Fruit fly (Drosophila melanogaster) whole organism, embryonic: ENCODE data around the gene CG14232.

Source experiments
- Atf6 ChIP-seq: fragments of 200-800 bp; sonication (Bioruptor generic); IDR thresholded peaks from 2 replicates; pipeline ENCODE4 v1.3.6; 2022; ENCODE audit warnings: missing biosample characterization, missing genetic modification characterization
- BtbVII ChIP-seq: fragments of 200-800 bp; sonication (Bioruptor generic); optimal IDR thresholded peaks from 3 replicates; lab custom pipeline; 2017; ENCODE audit warnings: missing biosample characterization, mild to moderate bottlenecking, missing genetic modification characterization
- CG1024 ChIP-seq: fragments of 200-800 bp; sonication (Bioruptor generic); IDR thresholded peaks from 2 replicates; pipeline ENCODE4 v1.3.6; 2022; ENCODE audit warnings: missing biosample characterization, missing genetic modification characterization
- CG11695 ChIP-seq: fragments of 200-800 bp; sonication (Bioruptor generic); IDR thresholded peaks from 3 replicates; pipeline ENCODE4 v1.3.6; 2022; ENCODE audit warnings: missing biosample characterization, missing genetic modification characterization
- CG12104 ChIP-seq: fragments of 200-800 bp; sonication (Bioruptor generic); optimal IDR thresholded peaks from 3 replicates; lab custom pipeline; 2016; ENCODE audit warnings: missing biosample characterization, missing genetic modification characterization
- CG12744 ChIP-seq: fragments of 200-800 bp; sonication (Bioruptor generic); optimal IDR thresholded peaks from 2 replicates; lab custom pipeline; 2016; ENCODE audit warnings: missing biosample characterization, missing genetic modification characterization
- CG14050 ChIP-seq: fragments of 200-800 bp; sonication (Bioruptor generic); IDR thresholded peaks from 3 replicates; pipeline ENCODE4 v1.3.6; 2022; ENCODE audit warnings: missing biosample characterization, missing genetic modification characterization
- CG14710 ChIP-seq: fragments of 200-800 bp; sonication (Bioruptor generic); optimal IDR thresholded peaks from 3 replicates; lab custom pipeline; 2019; ENCODE audit warnings: missing biosample characterization, mild to moderate bottlenecking, missing genetic modification characterization, moderate library complexity
- CG15479 ChIP-seq: fragments of 200-800 bp; sonication (Bioruptor generic); optimal IDR thresholded peaks from 3 replicates; lab custom pipeline; 2019; ENCODE audit warnings: missing biosample characterization, mild to moderate bottlenecking, missing genetic modification characterization, moderate library complexity
- CG15514 ChIP-seq: fragments of 200-800 bp; sonication (Bioruptor generic); optimal IDR thresholded peaks from 3 replicates; lab custom pipeline; 2017; ENCODE audit warnings: missing biosample characterization, missing genetic modification characterization, mild to moderate bottlenecking, moderate library complexity, missing genetic modification reagents
- CG17328 ChIP-seq: fragments of 200-800 bp; sonication (Bioruptor generic); IDR thresholded peaks from 2 replicates; pipeline ENCODE4 v1.3.6; 2022; ENCODE audit warnings: missing biosample characterization, missing genetic modification characterization
- CG17361 ChIP-seq: fragments of 200-800 bp; sonication (Bioruptor generic); IDR thresholded peaks from 3 replicates; pipeline ENCODE4 v1.3.6; 2022; ENCODE audit warnings: missing biosample characterization, missing genetic modification characterization
- CG1792 ChIP-seq: fragments of 200-800 bp; sonication (Bioruptor generic); optimal IDR thresholded peaks from 2 replicates; lab custom pipeline; 2016; ENCODE audit warnings: missing biosample characterization, missing genetic modification characterization
- CG2129 ChIP-seq: fragments of 200-800 bp; sonication (Bioruptor generic); IDR thresholded peaks from 2 replicates; pipeline ENCODE4 v1.3.6; 2022; ENCODE audit warnings: missing biosample characterization, missing genetic modification characterization; ENCODE audit not compliant: partially characterized antibody
- CG2889 ChIP-seq: fragments of 200-800 bp; sonication (Bioruptor generic); IDR thresholded peaks from 3 replicates; pipeline ENCODE4 v1.3.6; 2022; ENCODE audit warnings: missing biosample characterization, missing genetic modification characterization
- CG34422 ChIP-seq: fragments of 200-800 bp; sonication (Bioruptor generic); IDR thresholded peaks from 3 replicates; pipeline ENCODE4 v1.3.6; 2022; ENCODE audit warnings: missing biosample characterization, missing genetic modification characterization
- CG4707 ChIP-seq: fragments of 200-800 bp; sonication (Bioruptor generic); optimal IDR thresholded peaks from 2 replicates; lab custom pipeline; 2018; ENCODE audit warnings: missing biosample characterization, mild to moderate bottlenecking, missing genetic modification characterization, moderate library complexity
- D ChIP-seq, 2 experiments: fragments of 200-800 bp in 1 of 2; fragments of >200 bp in 1 of 2; sonication (Bioruptor generic) in 1 of 2; optimal IDR thresholded peaks; 2 replicates in 1 of 2; 3 replicates in 1 of 2; lab custom pipeline; 2017; ENCODE audit warnings: mild to moderate bottlenecking in 1 of 2, missing biosample characterization in 1 of 2, missing genetic modification characterization in 1 of 2, missing genetic modification reagents in 1 of 2
- Eip74EF ChIP-seq, 2 experiments: fragments of 200-800 bp in 1 of 2; fragments of >200 bp in 1 of 2; sonication (Bioruptor generic) in 1 of 2; optimal IDR thresholded peaks; 2 replicates each; lab custom pipeline; 2017 to 2019; ENCODE audit warnings: missing biosample characterization in 2 of 2, missing genetic modification characterization in 2 of 2, mild to moderate bottlenecking in 1 of 2, moderate library complexity in 1 of 2
- HmgZ ChIP-seq: fragments of 200-800 bp; sonication (Bioruptor generic); optimal IDR thresholded peaks from 2 replicates; lab custom pipeline; 2018; ENCODE audit warnings: missing biosample characterization, mild to moderate bottlenecking, missing genetic modification characterization
- Hmr ChIP-seq: fragments of 200-800 bp; sonication (Bioruptor generic); optimal IDR thresholded peaks from 3 replicates; lab custom pipeline; 2017; ENCODE audit warnings: mild to moderate bottlenecking, missing biosample characterization, missing genetic modification reagents, missing genetic modification characterization
- Mrtf ChIP-seq: fragments of 200-800 bp; sonication (Bioruptor generic); IDR thresholded peaks from 3 replicates; pipeline ENCODE4 v1.3.6; 2022; ENCODE audit warnings: missing biosample characterization, missing genetic modification characterization
- Oaz ChIP-seq: fragments of 200-800 bp; sonication (Bioruptor generic); IDR thresholded peaks from 2 replicates; pipeline ENCODE4 v1.3.6; 2022; ENCODE audit warnings: missing biosample characterization, missing genetic modification characterization
- Opbp ChIP-seq: fragments of 200-800 bp; sonication (Bioruptor generic); IDR thresholded peaks from 3 replicates; pipeline ENCODE4 v1.3.6; 2022; ENCODE audit warnings: missing biosample characterization, missing genetic modification characterization; ENCODE audit not compliant: partially characterized antibody
- Sox100B ChIP-seq: fragments of 200-800 bp; sonication (Bioruptor generic); optimal IDR thresholded peaks from 3 replicates; lab custom pipeline; 2018; ENCODE audit warnings: missing biosample characterization, mild to moderate bottlenecking, missing genetic modification characterization
- Sox102F ChIP-seq: fragments of 200-800 bp; sonication (Bioruptor generic); optimal IDR thresholded peaks from 2 replicates; lab custom pipeline; 2018; ENCODE audit warnings: missing biosample characterization, mild to moderate bottlenecking, missing genetic modification characterization, moderate library complexity
- ara ChIP-seq: fragments of 200-800 bp; sonication (Bioruptor generic); IDR thresholded peaks from 2 replicates; pipeline ENCODE4 v1.3.6; 2022; ENCODE audit warnings: missing biosample characterization, missing genetic modification characterization
- az2 ChIP-seq: fragments of 200-800 bp; sonication (Bioruptor generic); optimal IDR thresholded peaks from 3 replicates; lab custom pipeline; 2016; ENCODE audit warnings: missing biosample characterization, missing genetic modification characterization
- crol ChIP-seq: fragments of 200-800 bp; sonication (Bioruptor generic); IDR thresholded peaks from 2 replicates; pipeline ENCODE4 v1.3.6; 2022; ENCODE audit warnings: missing biosample characterization, missing genetic modification characterization
- da ChIP-seq: fragments of 200-800 bp; sonication (Bioruptor generic); optimal IDR thresholded peaks from 2 replicates; lab custom pipeline; 2016; ENCODE audit warnings: missing biosample characterization, missing genetic modification characterization
- danr ChIP-seq: fragments of 200-800 bp; sonication (Bioruptor generic); IDR thresholded peaks from 2 replicates; pipeline ENCODE4 v1.3.6; 2022; ENCODE audit warnings: missing biosample characterization, missing genetic modification characterization
- dati ChIP-seq: fragments of 200-800 bp; sonication (Bioruptor generic); IDR thresholded peaks from 2 replicates; pipeline ENCODE4 v1.3.6; 2022; ENCODE audit warnings: missing biosample characterization, missing genetic modification characterization
- fru ChIP-seq: fragments of >200 bp; optimal IDR thresholded peaks from 2 replicates; lab custom pipeline; 2017
- jigr1 ChIP-seq: fragments of 200-800 bp; sonication (Bioruptor generic); IDR thresholded peaks from 3 replicates; pipeline ENCODE4 v1.3.6; 2022; ENCODE audit warnings: missing biosample characterization, missing genetic modification characterization
- jing ChIP-seq: fragments of 200-800 bp; sonication (Bioruptor generic); optimal IDR thresholded peaks from 2 replicates; lab custom pipeline; 2018; ENCODE audit warnings: missing biosample characterization, mild to moderate bottlenecking, missing genetic modification characterization
- knrl ChIP-seq: fragments of 200-800 bp; sonication (Bioruptor generic); IDR thresholded peaks from 3 replicates; pipeline ENCODE4 v1.3.6; 2022; ENCODE audit warnings: missing biosample characterization, missing genetic modification characterization; ENCODE audit not compliant: partially characterized antibody
- lov ChIP-seq, 2 experiments: fragments of 200-800 bp in 1 of 2; fragments of >200 bp in 1 of 2; sonication (Bioruptor generic) in 1 of 2; IDR thresholded peaks in 1 of 2; optimal IDR thresholded peaks in 1 of 2; 2 replicates in 1 of 2; 3 replicates in 1 of 2; pipeline versions ENCODE4 v1.3.6 to Lab custom; 2017 to 2022; ENCODE audit warnings: missing biosample characterization in 1 of 2, missing genetic modification characterization in 1 of 2
- luna ChIP-seq: fragments of 200-800 bp; sonication (Bioruptor generic); optimal IDR thresholded peaks from 2 replicates; lab custom pipeline; 2016; ENCODE audit warnings: missing biosample characterization, missing genetic modification characterization
- mam ChIP-seq: fragments of 200-800 bp; sonication (Bioruptor generic); optimal IDR thresholded peaks from 3 replicates; lab custom pipeline; 2016; ENCODE audit warnings: missing biosample characterization, missing genetic modification characterization
- nau ChIP-seq: fragments of 200-800 bp; sonication (Bioruptor generic); optimal IDR thresholded peaks from 3 replicates; lab custom pipeline; 2017; ENCODE audit warnings: missing biosample characterization, mild to moderate bottlenecking, missing genetic modification characterization, missing genetic modification reagents
- psq ChIP-seq: fragments of 200-800 bp; sonication (Bioruptor generic); optimal IDR thresholded peaks from 2 replicates; lab custom pipeline; 2017; ENCODE audit warnings: missing biosample characterization, missing genetic modification characterization
- pzg ChIP-seq: fragments of 200-800 bp; sonication (Bioruptor generic); optimal IDR thresholded peaks from 3 replicates; lab custom pipeline; 2018; ENCODE audit warnings: missing biosample characterization, mild to moderate bottlenecking, missing genetic modification characterization, moderate library complexity
- ranshi ChIP-seq: fragments of 200-800 bp; sonication (Bioruptor generic); IDR thresholded peaks from 2 replicates; pipeline ENCODE4 v1.3.6; 2022; ENCODE audit warnings: missing biosample characterization, missing genetic modification characterization
- salm ChIP-seq: fragments of 200-800 bp; sonication (Bioruptor generic); optimal IDR thresholded peaks from 2 replicates; lab custom pipeline; 2018; ENCODE audit warnings: missing biosample characterization, mild to moderate bottlenecking, missing genetic modification characterization
- sd ChIP-seq: fragments of 200-800 bp; sonication (Bioruptor generic); optimal IDR thresholded peaks from 3 replicates; lab custom pipeline; 2018; ENCODE audit warnings: missing biosample characterization, mild to moderate bottlenecking, missing genetic modification characterization, moderate library complexity
- sim ChIP-seq: fragments of 200-800 bp; sonication (Bioruptor generic); IDR thresholded peaks from 2 replicates; pipeline ENCODE4 v1.3.6; 2022; ENCODE audit warnings: missing biosample characterization, missing genetic modification characterization
- sisA ChIP-seq: fragments of 200-800 bp; sonication (Bioruptor generic); IDR thresholded peaks from 2 replicates; pipeline ENCODE4 v1.3.6; 2022; ENCODE audit warnings: missing biosample characterization, missing genetic modification characterization
- sug ChIP-seq: fragments of 200-800 bp; optimal IDR thresholded peaks from 2 replicates; lab custom pipeline; 2019; ENCODE audit warnings: missing biosample characterization, mild to moderate bottlenecking, missing genetic modification characterization, moderate library complexity
- vnd ChIP-seq: fragments of 200-800 bp; sonication (Bioruptor generic); IDR thresholded peaks from 3 replicates; pipeline ENCODE4 v1.3.6; 2022; ENCODE audit warnings: missing biosample characterization, missing genetic modification characterization; ENCODE audit not compliant: partially characterized antibody

CG14232 gene

DNA sequence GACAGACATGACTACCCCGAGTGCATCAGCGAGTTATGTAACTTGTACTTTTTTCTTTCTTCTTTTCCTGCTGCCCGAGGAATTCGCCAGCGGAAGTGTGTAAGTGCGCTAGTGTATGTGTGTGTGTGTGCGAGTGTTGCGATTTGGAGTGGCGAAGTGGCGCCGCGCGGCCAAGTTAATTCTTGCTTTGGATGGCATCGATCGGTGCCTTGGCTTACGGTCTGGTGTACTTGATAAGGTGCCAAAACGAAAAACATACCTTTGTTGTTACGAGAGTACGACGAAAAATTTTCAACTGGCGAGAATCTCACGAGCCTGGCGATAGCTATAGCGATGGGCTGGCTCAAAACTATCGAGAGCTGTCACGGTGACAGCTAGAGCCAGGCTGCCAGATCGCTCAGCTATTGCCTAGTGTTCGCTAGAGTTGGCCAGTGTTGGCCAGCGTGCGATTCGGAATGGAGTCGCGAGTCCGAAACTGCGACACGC, 40.0 kb upstream of the CG14232 start, which contains the start of the genes CG18809, COX6B, CG33932 and Rpp20 (continued):
- TF ChIP-seq lov (optimal IDR thresholded peaks at IDR 0.05; lab: Kevin White, UChicago) (no peak), lov (GFP tag; IDR thresholded peaks at IDR 0.05; lab: Robert Waterston, UW) (0 out of 3 replicates have a peak, but pooled peaks have one; percentile 35), Atf6 (GFP tag; lab: Robert Waterston, UW) (0 out of 2 replicates have a peak, but pooled peaks have one; percentile 36), CG12744 (GFP tag; lab: Kevin White, UChicago) (peak; percentile 62), CG14710 (peak; percentile 62), crol (GFP tag; lab: Robert Waterston, UW) (no peak), sim (GFP tag; lab: Robert Waterston, UW) (no peak), Mrtf (GFP tag; lab: Robert Waterston, UW) (0 out of 3 replicates have a peak, but pooled peaks have one; percentile 45), fru (no peak), CG12104 (peak; percentile 27), ara (GFP tag; lab: Robert Waterston, UW) (peak; percentile 65; the same call in 1 of the 2 replicates), danr (GFP tag; lab: Robert Waterston, UW) (no peak), jigr1 (GFP tag; lab: Robert Waterston, UW) (no peak), CG1792 (peak; percentile 64), luna (GFP tag; lab: Kevin White, UChicago) (peak; percentile 56), az2 (GFP tag; lab: Kevin White, UChicago) (peak; percentile 32), sd (peak; percentile 73), CG2889 (GFP tag; lab: Robert Waterston, UW) (no peak), psq (GFP tag; lab: Kevin White, UChicago) (no peak), HmgZ (tag; lab: Kevin White, UChicago) (peak; percentile 91), CG2129 (GFP tag; lab: Robert Waterston, UW) (peak; percentile 84), CG17361 (GFP tag; lab: Robert Waterston, UW) (peak; percentile 20; the same call in 1 of the 3 replicates), CG11695 (no peak), nau (GFP tag; lab: Kevin White, UChicago) (no peak), BtbVII (GFP tag; lab: Kevin White, UChicago) (peak; percentile 50), CG17328 (GFP tag; lab: Robert Waterston, UW) (peak; percentile 61), Eip74EF (GFP tag; optimal IDR thresholded peaks at IDR 0.05; lab: Kevin White, UChicago) (no peak), mam (peak; percentile 87), sug (tag; lab: Kevin White, UChicago) (peak; percentile 59), pzg (GFP tag; lab: Kevin White, UChicago) (peak; percentile 99), da (peak; percentile 60), ranshi (GFP tag; lab: Robert Waterston, UW) (peak; percentile 61), Sox102F (no peak), Hmr (GFP tag; lab: Kevin White, UChicago) (peak; percentile 85), Sox100B (GFP tag; lab: Kevin White, UChicago) (no peak), dati (GFP tag; lab: Robert Waterston, UW) (no peak), CG1024 (peak; percentile 25; the same call in 1 of the 2 replicates), D (optimal IDR thresholded peaks at IDR 0.05; lab: Kevin White, UChicago) (no peak), D (GFP tag; optimal IDR thresholded peaks at IDR 0.05; lab: Kevin White, UChicago) (no peak), jing (no peak), vnd (GFP tag; lab: Robert Waterston, UW) (peak; percentile 88), knrl (GFP tag; lab: Robert Waterston, UW) (peak; percentile 96), sisA (GFP tag; lab: Robert Waterston, UW) (peak; percentile 62; the same call in 1 of the 2 replicates), CG15479 (GFP tag; lab: Kevin White, UChicago) (peak; percentile 39), CG15514 (peak; percentile 89), salm (tag; lab: Kevin White, UChicago) (no peak), CG14050 (GFP tag; lab: Robert Waterston, UW) (0 out of 3 replicates have a peak, but pooled peaks have one; percentile 21), Oaz (GFP tag; lab: Robert Waterston, UW) (no peak), Opbp (GFP tag; lab: Robert Waterston, UW) (peak; percentile 98), CG34422 (peak; percentile 80), CG4707 (no peak)
